Worm (Caenorhabditis elegans): Measurements from ENCODE around the gene rig-1.

DNA sequence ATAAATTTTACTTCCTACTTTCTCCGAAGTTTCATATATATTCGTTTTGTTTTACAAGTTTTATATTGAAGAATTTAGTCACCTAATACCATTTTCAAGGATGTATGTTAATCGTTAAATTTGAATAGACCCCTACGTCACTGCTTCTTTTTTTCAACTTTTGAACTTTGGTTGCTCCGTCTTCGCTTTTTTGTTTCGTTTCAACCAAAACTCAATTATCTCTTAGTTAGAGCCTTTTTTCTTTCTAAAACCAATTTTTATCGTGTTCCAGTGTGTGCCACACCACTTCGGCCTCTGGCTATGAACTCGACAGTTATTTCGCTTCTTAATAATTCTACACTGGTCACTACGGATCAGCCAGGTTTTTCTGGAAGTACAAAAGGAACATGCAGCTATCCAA is 37.1 kb downstream of the rig-1 start, which contains the start of gene frpr-8:
- TF ChIP-seq zag-1 (tag; optimal IDR thresholded peaks at IDR 0.05) (no peak), elt-1 (tag; optimal IDR thresholded peaks at IDR 0.05) (no peak), nhr-25 (tag; optimal IDR thresholded peaks at IDR 0.05) (no peak), gmeb-1 (tag; optimal IDR thresholded peaks at IDR 0.05) (no peak), unc-55 (GFP tag; optimal IDR thresholded peaks at IDR 0.05) (no peak), ama-1 (optimal IDR thresholded peaks at IDR 0.05) (no peak), egl-27 (tag; optimal IDR thresholded peaks at IDR 0.05) (no peak)
